Fruit fly (Drosophila melanogaster): Measurements from ENCODE around the gene Trf2.

Trf2 gene

dm6 chrX:8444883-8445572 is 36.0 kb downstream of the Trf2 start (continued):
- TF ChIP-seq cwo (GFP tag; optimal IDR thresholded peaks at IDR 0.05) (peak; percentile 11), CG18619 (GFP tag; optimal IDR thresholded peaks at IDR 0.05) (no peak), Hmx (GFP tag; optimal IDR thresholded peaks at IDR 0.05) (no peak), az2 (GFP tag; optimal IDR thresholded peaks at IDR 0.05) (peak; percentile 35), CG7745 (tag; optimal IDR thresholded peaks at IDR 0.05) (no peak), CG4360 (GFP tag; IDR thresholded peaks at IDR 0.05) (peak; percentile 49), CG6254 (GFP tag; optimal IDR thresholded peaks at IDR 0.05) (peak; percentile 25), ab (GFP tag; optimal IDR thresholded peaks at IDR 0.05) (no peak), CG16815 (GFP tag; optimal IDR thresholded peaks at IDR 0.05) (peak; percentile 6), wek (GFP tag; optimal IDR thresholded peaks at IDR 0.05) (no peak), Antp (GFP tag; optimal IDR thresholded peaks at IDR 0.05) (no peak), D19A (tag; optimal IDR thresholded peaks at IDR 0.05) (peak; percentile 77), CG12299 (tag; optimal IDR thresholded peaks at IDR 0.05) (no peak), Optix (GFP tag; IDR thresholded peaks at IDR 0.05) (no peak), luna (GFP tag; optimal IDR thresholded peaks at IDR 0.05) (no peak), tio (GFP tag; optimal IDR thresholded peaks at IDR 0.05) (no peak), dpn (GFP tag; optimal IDR thresholded peaks at IDR 0.05) (no peak), da (GFP tag; optimal IDR thresholded peaks at IDR 0.05) (no peak), seq (GFP tag; IDR thresholded peaks at IDR 0.05) (no peak), inv (GFP tag; IDR thresholded peaks at IDR 0.05; ENCODE audit: partially characterized antibody) (no peak), CG18476 (GFP tag; optimal IDR thresholded peaks at IDR 0.05) (no peak), Doc2 (GFP tag; IDR thresholded peaks at IDR 0.05) (no peak), CG6654 (GFP tag; optimal IDR thresholded peaks at IDR 0.05) (no peak), Atf-2 (GFP tag; optimal IDR thresholded peaks at IDR 0.05) (no peak), CG1792 (GFP tag; optimal IDR thresholded peaks at IDR 0.05) (no peak), Camta (GFP tag; optimal IDR thresholded peaks at IDR 0.05) (no peak), Tbp (GFP tag; optimal IDR thresholded peaks at IDR 0.05) (no peak), Fer1 (GFP tag; optimal IDR thresholded peaks at IDR 0.05) (no peak), NC2α (GFP tag; optimal IDR thresholded peaks at IDR 0.05) (no peak), exex (tag; optimal IDR thresholded peaks at IDR 0.05) (peak; percentile 84), cg (GFP tag; optimal IDR thresholded peaks at IDR 0.05) (peak; percentile 54), CG1832 (GFP tag; optimal IDR thresholded peaks at IDR 0.05) (no peak), fd102C (GFP tag; optimal IDR thresholded peaks at IDR 0.05) (no peak), gsb-n (tag; optimal IDR thresholded peaks at IDR 0.05) (peak; percentile 71), CG11723 (GFP tag; optimal IDR thresholded peaks at IDR 0.05) (no peak), ind (GFP tag; optimal IDR thresholded peaks at IDR 0.05) (no peak), aop (GFP tag; IDR thresholded peaks at IDR 0.05) (no peak), Asciz (GFP tag; optimal IDR thresholded peaks at IDR 0.05) (no peak), gce (GFP tag; IDR thresholded peaks at IDR 0.05) (0 out of 3 replicates have a peak, but pooled peaks have one; percentile 19), Hand (GFP tag; optimal IDR thresholded peaks at IDR 0.05) (no peak), ewg (GFP tag; optimal IDR thresholded peaks at IDR 0.05) (no peak), CG15269 (tag; optimal IDR thresholded peaks at IDR 0.05) (peak; percentile 57), Abd-B (GFP tag; optimal IDR thresholded peaks at IDR 0.05) (peak; percentile 32), CG11560 (tag; IDR thresholded peaks at IDR 0.05) (no peak), CG31224 (GFP tag; IDR thresholded peaks at IDR 0.05) (no peak), Side (GFP tag; optimal IDR thresholded peaks at IDR 0.05) (no peak), Ets97D (GFP tag; optimal IDR thresholded peaks at IDR 0.05) (no peak), crc (GFP tag; optimal IDR thresholded peaks at IDR 0.05) (no peak), grau (tag; optimal IDR thresholded peaks at IDR 0.05) (peak; percentile 81), ATbp (GFP tag; optimal IDR thresholded peaks at IDR 0.05) (peak; percentile 34), toy (GFP tag; IDR thresholded peaks at IDR 0.05) (no peak)

Data from whole organism, embryonic.